Worm (Caenorhabditis elegans) whole organism, L3 larva: ENCODE data around the gene gst-27.
A peak's percentile ranks its signal among the peaks of the same experiment; 100 is the strongest.

Experiments used
- ama-1 ChIP-seq: fragments of 150-350 bp; optimal IDR thresholded peaks from 2 replicates; lab custom pipeline; 2018
- ceh-16 ChIP-seq: sonication (generic microtip); optimal IDR thresholded peaks from 2 replicates; lab custom pipeline; 2017; ENCODE audit warnings: missing biosample characterization, missing genetic modification characterization
- elt-2 ChIP-seq: sonication (generic microtip); optimal IDR thresholded peaks from 2 replicates; lab custom pipeline; 2016; ENCODE audit warnings: missing genetic modification reagents, mild to moderate bottlenecking, missing genetic modification characterization, missing compliant biosample characterization
- fkh-10 ChIP-seq: sonication (generic microtip); optimal IDR thresholded peaks from 2 replicates; lab custom pipeline; 2017; ENCODE audit warnings: missing biosample characterization, missing genetic modification reagents, missing genetic modification characterization
- fos-1 ChIP-seq: fragments of 150-350 bp; optimal IDR thresholded peaks from 2 replicates; lab custom pipeline; 2014; ENCODE audit warnings: missing biosample characterization, missing genetic modification characterization
- lin-39 ChIP-seq: fragments of 150-350 bp; optimal IDR thresholded peaks from 2 replicates; lab custom pipeline; 2018; ENCODE audit warnings: missing biosample characterization, missing genetic modification reagents, missing genetic modification characterization
- nhr-11 ChIP-seq: fragments of 150-350 bp; optimal IDR thresholded peaks from 2 replicates; lab custom pipeline; 2014; ENCODE audit warnings: missing biosample characterization, missing genetic modification characterization
- nhr-12 ChIP-seq: fragments of 150-350 bp; optimal IDR thresholded peaks from 2 replicates; lab custom pipeline; 2014; ENCODE audit warnings: missing biosample characterization, missing genetic modification characterization
- nhr-237 ChIP-seq: fragments of 150-350 bp; optimal IDR thresholded peaks from 2 replicates; lab custom pipeline; 2014; ENCODE audit warnings: missing biosample characterization, missing genetic modification characterization
- pha-4 ChIP-seq: fragments of 150-350 bp; optimal IDR thresholded peaks from 2 replicates; lab custom pipeline; 2014; ENCODE audit warnings: missing biosample characterization, missing genetic modification reagents, missing genetic modification characterization
- ztf-11 ChIP-seq: fragments of 150-350 bp; optimal IDR thresholded peaks from 2 replicates; lab custom pipeline; 2014; ENCODE audit warnings: missing biosample characterization, missing genetic modification characterization

DNA sequence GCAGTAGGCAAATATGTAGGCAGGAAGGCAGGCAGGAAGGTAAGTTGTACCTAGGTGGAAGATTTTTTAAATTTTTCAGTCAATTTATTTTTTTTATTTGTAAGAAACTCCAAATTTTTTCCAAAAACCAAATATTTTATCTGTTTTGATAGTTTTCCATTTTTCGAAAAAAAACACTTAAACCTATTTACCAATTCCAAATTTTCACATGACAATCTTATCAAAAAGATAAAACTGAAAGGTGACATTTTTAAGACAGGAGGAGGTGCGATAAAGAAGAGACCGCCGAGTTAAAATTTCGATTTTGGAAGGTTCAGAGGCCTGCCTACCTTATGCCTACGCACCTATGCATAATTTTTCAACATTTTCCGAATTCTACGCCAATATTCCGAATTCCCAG lies 25.4 kb upstream of the gst-27 start:
- TF ChIP-seq elt-2 (tag; lab: Kevin White, UChicago), result peak; percentile 68
- no peak for TF ChIP-seq ama-1 (lab: Kevin White, UChicago)
- TF ChIP-seq nhr-237 (tag; lab: Kevin White, UChicago), result no peak
- peak; percentile 35 for TF ChIP-seq pha-4 (tag; lab: Kevin White, UChicago)
- TF ChIP-seq fkh-10 (GFP tag; lab: Kevin White, UChicago), result no peak
- no peak for TF ChIP-seq ceh-16
- TF ChIP-seq nhr-11 (tag; lab: Kevin White, UChicago), result no peak
- TF ChIP-seq ztf-11, result no peak
- no peak for TF ChIP-seq nhr-12 (tag; lab: Kevin White, UChicago)
- TF ChIP-seq fos-1 (tag; lab: Kevin White, UChicago), result no peak
- TF ChIP-seq lin-39, result no peak
